Fruit fly (Drosophila melanogaster): ENCODE measurements around the gene CG3402.

CG3402 gene

DNA sequence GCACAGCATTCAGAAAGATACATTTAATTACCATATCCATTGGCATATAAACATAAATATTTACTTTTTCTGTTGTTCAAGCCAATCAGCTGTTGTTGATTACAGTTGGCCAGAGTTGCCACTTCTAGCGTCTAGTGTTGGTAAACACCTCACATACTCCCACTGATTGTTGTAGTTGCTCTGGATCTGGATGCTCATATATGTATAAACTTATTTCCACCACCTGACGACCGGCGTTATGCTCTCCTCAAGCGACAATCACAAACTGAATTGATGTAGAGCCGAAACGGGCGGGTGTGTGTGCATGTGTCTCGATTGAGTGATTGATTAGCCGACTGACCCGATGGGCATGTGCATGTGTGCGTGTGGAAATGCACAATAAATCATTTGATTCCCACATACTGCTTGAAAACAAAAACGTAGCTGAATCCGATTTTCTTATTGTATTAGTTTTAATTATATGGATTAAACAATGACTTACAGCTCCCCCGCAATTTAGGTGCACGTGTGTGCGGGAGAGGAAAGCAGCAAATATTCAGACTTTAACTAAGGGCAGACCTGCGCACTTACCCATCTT, 29.2 kb upstream of the CG3402 start (continued):
- no peak for TF ChIP-seq H15 (GFP tag; IDR thresholded peaks at IDR 0.05)
- TF ChIP-seq lola (GFP tag; optimal IDR thresholded peaks at IDR 0.05) = no peak
- peak; percentile 19 for TF ChIP-seq disco-r (GFP tag; optimal IDR thresholded peaks at IDR 0.05)
- no peak for TF ChIP-seq CG10462 (GFP tag; optimal IDR thresholded peaks at IDR 0.05)
- TF ChIP-seq CG31441 (GFP tag; IDR thresholded peaks at IDR 0.05) = 0 out of 2 replicates have a peak, but pooled peaks have one; percentile 23
- no peak for TF ChIP-seq CG3995 (GFP tag; optimal IDR thresholded peaks at IDR 0.05)
- peak; percentile 23; the same call in 1 of the 2 replicates for TF ChIP-seq CG14441 (GFP tag; IDR thresholded peaks at IDR 0.05)
- peak; percentile 41; the same call in 2 of the 4 replicates for TF ChIP-seq Dll (GFP tag; IDR thresholded peaks at IDR 0.05; ENCODE audit: partially characterized antibody)
- peak; percentile 47 for TF ChIP-seq CG2120 (GFP tag; optimal IDR thresholded peaks at IDR 0.05)
- TF ChIP-seq Ets65A (GFP tag) = peak; percentile 91
- peak; percentile 50 for TF ChIP-seq wek (GFP tag; optimal IDR thresholded peaks at IDR 0.05)
- no peak for TF ChIP-seq CG5245 (GFP tag; optimal IDR thresholded peaks at IDR 0.05)
- TF ChIP-seq CG12104 (GFP tag; optimal IDR thresholded peaks at IDR 0.05) = peak; percentile 27
- TF ChIP-seq exex (tag; optimal IDR thresholded peaks at IDR 0.05) = peak; percentile 15
- TF ChIP-seq D19B (GFP tag; optimal IDR thresholded peaks at IDR 0.05) = no peak
- no peak for TF ChIP-seq fd64A (GFP tag; optimal IDR thresholded peaks at IDR 0.05)
- TF ChIP-seq so (GFP tag; IDR thresholded peaks at IDR 0.05) = peak; percentile 40; the same call in 1 of the 3 replicates
- no peak for TF ChIP-seq Six4 (GFP tag; optimal IDR thresholded peaks at IDR 0.05)
- no peak for TF ChIP-seq gce (GFP tag; IDR thresholded peaks at IDR 0.05)
- TF ChIP-seq sens (GFP tag) = peak; percentile 89
- no peak for TF ChIP-seq pho (GFP tag; optimal IDR thresholded peaks at IDR 0.05)
- TF ChIP-seq lab (GFP tag; optimal IDR thresholded peaks at IDR 0.05) = peak; percentile 80
- TF ChIP-seq Ets97D (GFP tag; optimal IDR thresholded peaks at IDR 0.05) = peak; percentile 63
- TF ChIP-seq Abd-B (GFP tag; optimal IDR thresholded peaks at IDR 0.05) = peak; percentile 26
- no peak for TF ChIP-seq D (optimal IDR thresholded peaks at IDR 0.05)
- no peak for TF ChIP-seq D (GFP tag; optimal IDR thresholded peaks at IDR 0.05)
- peak; percentile 70 for TF ChIP-seq CG15514 (GFP tag; optimal IDR thresholded peaks at IDR 0.05)
- TF ChIP-seq chinmo (GFP tag; IDR thresholded peaks at IDR 0.05; ENCODE audit: partially characterized antibody) = peak; percentile 46; the same call in 1 of the 4 replicates
- peak; percentile 96 for TF ChIP-seq Med (GFP tag)
- peak; percentile 9 for TF ChIP-seq slp2 (GFP tag; optimal IDR thresholded peaks at IDR 0.05)
- TF ChIP-seq fd96Cb (tag; optimal IDR thresholded peaks at IDR 0.05) = no peak
- no peak for TF ChIP-seq CG8765 (GFP tag; IDR thresholded peaks at IDR 0.05)
- no peak for TF ChIP-seq CG2202 (tag; optimal IDR thresholded peaks at IDR 0.05)
- no peak for TF ChIP-seq toy (GFP tag; IDR thresholded peaks at IDR 0.05)
- TF ChIP-seq CG14860 (GFP tag; IDR thresholded peaks at IDR 0.05; ENCODE audit: partially characterized antibody) = no peak
- TF ChIP-seq CG11560 (tag; IDR thresholded peaks at IDR 0.05) = no peak
- peak; percentile 39 for TF ChIP-seq Nf-YC (tag; optimal IDR thresholded peaks at IDR 0.05)
- TF ChIP-seq Hr51 (GFP tag; optimal IDR thresholded peaks at IDR 0.05) = peak; percentile 26 to 60
- TF ChIP-seq CG12942 (GFP tag; optimal IDR thresholded peaks at IDR 0.05) = peak; percentile 12
- TF ChIP-seq Dek (tag; optimal IDR thresholded peaks at IDR 0.05) = no peak
- no peak for TF ChIP-seq ase (GFP tag; IDR thresholded peaks at IDR 0.05)
- peak; percentile 47 for TF ChIP-seq CG2678 (tag; optimal IDR thresholded peaks at IDR 0.05)
- peak; percentile 51; the same call in 1 of the 3 replicates for TF ChIP-seq ken (GFP tag; IDR thresholded peaks at IDR 0.05)
- no peak for TF ChIP-seq cwo (GFP tag; optimal IDR thresholded peaks at IDR 0.05)
- no peak for TF ChIP-seq CG12219 (GFP tag; optimal IDR thresholded peaks at IDR 0.05)
- peak; percentile 24 for TF ChIP-seq odd (GFP tag; optimal IDR thresholded peaks at IDR 0.05)
- TF ChIP-seq Sry-δ (GFP tag; optimal IDR thresholded peaks at IDR 0.05) = peak; percentile 53
- no peak for TF ChIP-seq Poxn (GFP tag; IDR thresholded peaks at IDR 0.05)
- TF ChIP-seq gem (tag; optimal IDR thresholded peaks at IDR 0.05) = no peak
- TF ChIP-seq CG12299 (tag; optimal IDR thresholded peaks at IDR 0.05) = peak; percentile 46

All from whole organism, embryonic.